Worm (Caenorhabditis elegans) whole organism, early embryonic: ENCODE data around the gene K03B4.9.

ENCODE experiments used
- B0310.2 ChIP-seq: sonication (generic microtip); optimal IDR thresholded peaks from 2 replicates; lab custom pipeline; 2016; ENCODE audit warnings: mild to moderate bottlenecking, missing genetic modification characterization, missing compliant biosample characterization
- F13C5.2 ChIP-seq: sonication (generic microtip); optimal IDR thresholded peaks from 2 replicates; lab custom pipeline; 2017; ENCODE audit warnings: mild to moderate bottlenecking, missing genetic modification characterization, inconsistent platforms, missing compliant biosample characterization
- aly-1 ChIP-seq: sonication (generic microtip); optimal IDR thresholded peaks from 2 replicates; lab custom pipeline; 2016; ENCODE audit warnings: missing genetic modification characterization, missing compliant biosample characterization
- ama-1 ChIP-seq: fragments of 150-350 bp; optimal IDR thresholded peaks from 2 replicates; lab custom pipeline; 2014
- ceh-13 ChIP-seq: fragments of 200-800 bp; sonication (Bioruptor generic); optimal IDR thresholded peaks from 2 replicates; lab custom pipeline; 2018; ENCODE audit warnings: mild to moderate bottlenecking, missing genetic modification characterization, missing compliant biosample characterization
- ceh-36 ChIP-seq: sonication (generic microtip); optimal IDR thresholded peaks from 2 replicates; lab custom pipeline; 2016; ENCODE audit warnings: missing genetic modification characterization, inconsistent platforms, missing compliant biosample characterization
- ets-7 ChIP-seq: sonication (generic microtip); optimal IDR thresholded peaks from 2 replicates; lab custom pipeline; 2016; ENCODE audit warnings: missing genotype, missing genetic modification characterization, missing compliant biosample characterization
- flt-1 ChIP-seq: fragments of 200-800 bp; sonication (Bioruptor generic); IDR thresholded peaks from 2 replicates; pipeline ENCODE4 v1.3.6; 2022; ENCODE audit warnings: missing genetic modification characterization, missing compliant biosample characterization
- hmbx-1 ChIP-seq: sonication (generic microtip); optimal IDR thresholded peaks from 2 replicates; lab custom pipeline; 2016; ENCODE audit warnings: mild to moderate bottlenecking, missing genetic modification characterization, missing compliant biosample characterization
- hmg-4 ChIP-seq: fragments of 200-800 bp; sonication (Bioruptor generic); optimal IDR thresholded peaks from 2 replicates; lab custom pipeline; 2018; ENCODE audit warnings: mild to moderate bottlenecking, missing genetic modification characterization, missing compliant biosample characterization
- hnd-1 ChIP-seq: sonication (generic microtip); optimal IDR thresholded peaks from 2 replicates; lab custom pipeline; 2016; ENCODE audit warnings: missing genetic modification characterization, missing compliant biosample characterization
- pes-1 ChIP-seq: fragments of 200-800 bp; sonication (Bioruptor generic); IDR thresholded peaks from 2 replicates; pipeline ENCODE4 v1.3.6; 2022; ENCODE audit warnings: missing genetic modification reagents, missing genetic modification characterization, missing compliant biosample characterization
- scrt-1 ChIP-seq: fragments of 200-800 bp; sonication (Bioruptor generic); IDR thresholded peaks from 2 replicates; pipeline ENCODE4 v1.3.6; 2022; ENCODE audit warnings: missing genetic modification characterization, missing compliant biosample characterization
- sea-1 ChIP-seq: fragments of 200-800 bp; sonication (Bioruptor generic); conservative IDR thresholded peaks from 2 replicates; pipeline ENCODE4 v1.3.6; 2022; ENCODE audit warnings: missing genetic modification characterization, missing compliant biosample characterization
- tbx-11 ChIP-seq: fragments of 200-800 bp; sonication (Bioruptor generic); IDR thresholded peaks from 2 replicates; pipeline ENCODE4 v1.3.6; 2022; ENCODE audit warnings: missing genetic modification characterization, missing compliant biosample characterization
- tbx-37 ChIP-seq: fragments of 200-800 bp; sonication (Bioruptor generic); conservative IDR thresholded peaks from 2 replicates; pipeline ENCODE4 v1.3.6; 2022; ENCODE audit warnings: missing genetic modification reagents, missing genetic modification characterization, missing compliant biosample characterization
- tra-4 ChIP-seq: sonication (generic microtip); optimal IDR thresholded peaks from 2 replicates; lab custom pipeline; 2017; ENCODE audit warnings: missing genetic modification characterization, missing compliant biosample characterization

Gene K03B4.9

ce11 chrV:4626344-4626743 lies 46.0 kb downstream of the K03B4.9 start:
- TF ChIP-seq pes-1 (no peak), tra-4 (tag; lab: Kevin White, UChicago) (no peak), hnd-1 (tag; lab: Kevin White, UChicago) (no peak), tbx-11 (GFP tag; lab: Robert Waterston, UW) (no peak), flt-1 (GFP tag; lab: Robert Waterston, UW) (no peak), hmbx-1 (tag; lab: Kevin White, UChicago) (no peak)

ce11 chrV:4624717-4625116 lies 47.7 kb downstream of the K03B4.9 start:
- no peak for TF ChIP-seq hnd-1 (tag; lab: Kevin White, UChicago)
- no peak for TF ChIP-seq flt-1 (GFP tag; lab: Robert Waterston, UW)
- TF ChIP-seq B0310.2, result no peak
- no peak for TF ChIP-seq tbx-37 (GFP tag; lab: Robert Waterston, UW)
- no peak for TF ChIP-seq aly-1 (tag; lab: Kevin White, UChicago)
- no peak for TF ChIP-seq ceh-36 (tag; lab: Kevin White, UChicago)
- TF ChIP-seq scrt-1 (GFP tag; lab: Robert Waterston, UW), result no peak
- no peak for TF ChIP-seq sea-1 (GFP tag; lab: Robert Waterston, UW)
- TF ChIP-seq ceh-13 (GFP tag; lab: Kevin White, UChicago), result no peak
- no peak for TF ChIP-seq pes-1
- no peak for TF ChIP-seq ets-7 (tag; lab: Kevin White, UChicago)
- TF ChIP-seq ama-1 (lab: Kevin White, UChicago), result no peak
- no peak for TF ChIP-seq tra-4 (tag; lab: Kevin White, UChicago)
- no peak for TF ChIP-seq F13C5.2
- TF ChIP-seq hmg-4 (GFP tag; lab: Kevin White, UChicago), result no peak
- no peak for TF ChIP-seq hmbx-1 (tag; lab: Kevin White, UChicago)
- no peak for TF ChIP-seq tbx-11 (GFP tag; lab: Robert Waterston, UW)

- TF ChIP-seq ceh-13 (GFP tag; lab: Kevin White, UChicago) (no peak), aly-1 (tag; lab: Kevin White, UChicago) (no peak), hmbx-1 (tag; lab: Kevin White, UChicago) (no peak), scrt-1 (GFP tag; lab: Robert Waterston, UW) (no peak)
These were observed 48.9 kb downstream of the K03B4.9 start for ce11 chrV:4623535-4623934.
